Fruit fly (Drosophila melanogaster) S2 (cell line): ENCODE data around the gene CG13670.

ENCODE experiments used
- CG8478 ChIP-seq: fragments of >200 bp; optimal IDR thresholded peaks from 2 replicates; lab custom pipeline; 2018
- CTCF ChIP-seq, 2 experiments: fragments of >200 bp; optimal IDR thresholded peaks; 2 replicates each; lab custom pipeline; 2018

- TF ChIP-seq CG8478 (no peak), CTCF (optimal IDR thresholded peaks at IDR 0.05; lab: Kevin White, UChicago) (no peak)
These were observed 5.8 kb upstream of the CG13670 start for dm6 chr3L:8314788-8315140.
